Worm (Caenorhabditis elegans): ENCODE measurements around the gene npr-31.
A peak's percentile ranks its signal among the peaks of the same experiment; 100 is the strongest.

The npr-31 gene

ce11 chrII:7139064-7139463 is 5.3 kb upstream of the npr-31 start:
- TF ChIP-seq flh-1 (GFP tag; optimal IDR thresholded peaks at IDR 0.05) (no peak), blmp-1 (tag; optimal IDR thresholded peaks at IDR 0.05) (no peak), lsy-2 (tag; optimal IDR thresholded peaks at IDR 0.05) (no peak), zip-8 (tag; optimal IDR thresholded peaks at IDR 0.05) (no peak), lin-13 (tag; optimal IDR thresholded peaks at IDR 0.05) (no peak), nhr-237 (tag; optimal IDR thresholded peaks at IDR 0.05) (no peak), bed-3 (GFP tag; optimal IDR thresholded peaks at IDR 0.05) (no peak), unc-120 (tag; optimal IDR thresholded peaks at IDR 0.05; ENCODE audit: poor library complexity, severe bottlenecking) (no peak), sem-2 (GFP tag; optimal IDR thresholded peaks at IDR 0.05) (no peak), drap-1 (GFP tag; optimal IDR thresholded peaks at IDR 0.05) (no peak), elt-1 (tag; optimal IDR thresholded peaks at IDR 0.05; ENCODE audit: borderline replicate concordance, insufficient read depth) (no peak), nhr-28 (tag; optimal IDR thresholded peaks at IDR 0.05) (no peak), mls-2 (tag; optimal IDR thresholded peaks at IDR 0.05) (no peak), unc-39 (tag; optimal IDR thresholded peaks at IDR 0.05) (no peak)

ce11 chrII:7146240-7146639 is 1.8 kb downstream of the npr-31 start:
- TF ChIP-seq ces-1 (GFP tag; optimal IDR thresholded peaks at IDR 0.05) (no peak), ztf-11 (tag; optimal IDR thresholded peaks at IDR 0.05) (no peak), nhr-12 (tag; optimal IDR thresholded peaks at IDR 0.05) (no peak), nhr-2 (tag; optimal IDR thresholded peaks at IDR 0.05) (no peak), cnd-1 (tag; optimal IDR thresholded peaks at IDR 0.05) (no peak), snpc-4 (tag; optimal IDR thresholded peaks at IDR 0.05) (no peak), sptf-1 (tag; optimal IDR thresholded peaks at IDR 0.05) (no peak), M03D4.4 (tag; optimal IDR thresholded peaks at IDR 0.05) (no peak), nhr-28 (tag; optimal IDR thresholded peaks at IDR 0.05) (no peak), elt-1 (tag; optimal IDR thresholded peaks at IDR 0.05; ENCODE audit: borderline replicate concordance, insufficient read depth) (no peak), mab-5 (tag; optimal IDR thresholded peaks at IDR 0.05) (no peak), lin-13 (tag; optimal IDR thresholded peaks at IDR 0.05) (no peak), mep-1 (tag; optimal IDR thresholded peaks at IDR 0.05) (no peak), drap-1 (GFP tag; optimal IDR thresholded peaks at IDR 0.05) (no peak), tbx-8 (GFP tag; optimal IDR thresholded peaks at IDR 0.05) (no peak)

- TF ChIP-seq nhr-237 (tag; optimal IDR thresholded peaks at IDR 0.05) (peak; percentile 51), lin-13 (tag; optimal IDR thresholded peaks at IDR 0.05) (no peak), ces-1 (GFP tag; optimal IDR thresholded peaks at IDR 0.05) (peak; percentile 49), lsy-2 (tag; optimal IDR thresholded peaks at IDR 0.05) (peak; percentile 72)
These were observed 3.1 kb downstream of the npr-31 start for ce11 chrII:7147550-7147949.

DNA sequence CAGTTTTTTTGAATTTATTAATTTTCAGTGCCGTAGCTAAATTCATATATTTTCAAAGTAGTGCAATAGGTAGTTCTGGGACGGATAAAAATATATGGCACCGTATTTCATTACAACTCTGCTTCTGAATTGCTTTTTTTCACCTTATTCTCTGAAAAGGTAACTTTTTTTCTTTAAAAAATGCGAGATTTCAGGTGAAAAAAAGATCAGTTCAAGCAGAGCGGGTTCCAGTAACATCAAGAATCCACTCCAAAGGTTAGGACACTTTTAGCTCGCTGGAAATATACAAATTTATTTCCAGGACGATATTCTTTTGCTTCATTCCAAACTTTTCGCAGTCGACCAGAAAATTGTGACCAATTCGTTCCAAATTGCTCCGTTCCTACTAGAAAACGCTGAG is 3.7 kb downstream of the npr-31 start, which contains the start of gene T07F8.1:
TSS of gene T07F8.1 (plus strand) at position 301 of the 400 bp plus-strand sequence.
- no peak for TF ChIP-seq ceh-39 (tag; optimal IDR thresholded peaks at IDR 0.05)

DNA sequence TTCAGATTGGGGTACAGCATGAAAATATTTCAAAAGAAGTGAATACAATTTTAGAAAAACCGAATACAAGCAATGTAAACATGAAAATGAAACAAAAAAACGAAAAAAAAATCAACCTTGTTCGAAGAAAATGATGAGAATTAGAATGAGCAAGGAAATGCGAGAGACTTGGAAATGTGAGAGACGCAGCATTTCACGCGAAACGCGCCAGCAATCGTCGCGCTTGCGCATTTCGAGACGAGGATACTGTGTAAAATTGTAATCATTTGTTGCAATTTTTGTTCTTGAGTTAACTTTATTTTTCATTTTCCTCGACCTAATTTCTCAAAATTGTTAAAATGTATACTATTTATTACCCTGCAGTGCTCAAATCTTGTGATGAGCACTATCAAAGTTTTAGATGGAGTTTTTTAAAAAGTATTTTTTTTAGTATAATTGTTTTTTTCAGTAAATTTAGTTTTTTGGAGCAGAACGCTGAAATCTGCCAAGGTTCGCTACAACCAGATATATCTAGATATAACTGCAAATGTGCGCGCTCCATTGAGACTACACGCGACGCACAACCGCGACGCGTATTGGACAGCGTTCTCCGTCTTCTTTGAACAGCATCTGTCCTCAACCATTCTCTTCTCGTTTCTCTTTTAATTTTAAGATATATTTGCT is 7.7 kb downstream of the npr-31 start, which contains the start of gene fust-1:
TSS of gene fust-1 (plus strand) at position 613 of the 663 bp plus-strand sequence.
- no peak for TF ChIP-seq ham-2 (GFP tag; optimal IDR thresholded peaks at IDR 0.05)
- TF ChIP-seq flh-1 (GFP tag; optimal IDR thresholded peaks at IDR 0.05): no peak
- peak; percentile 14 for TF ChIP-seq unc-62 (GFP tag; optimal IDR thresholded peaks at IDR 0.05)
- TF ChIP-seq bed-3 (GFP tag; optimal IDR thresholded peaks at IDR 0.05): peak; percentile 32
- peak; percentile 48 for TF ChIP-seq ceh-39 (tag; optimal IDR thresholded peaks at IDR 0.05)
- TF ChIP-seq nhr-237 (tag; optimal IDR thresholded peaks at IDR 0.05): peak; percentile 92
- peak; percentile 36 for TF ChIP-seq nhr-12 (tag; optimal IDR thresholded peaks at IDR 0.05)
- TF ChIP-seq blmp-1 (tag; optimal IDR thresholded peaks at IDR 0.05): peak; percentile 32
- peak; percentile 97 for TF ChIP-seq pha-4 (tag; optimal IDR thresholded peaks at IDR 0.05)
- peak; percentile 71 for TF ChIP-seq cnd-1 (tag; optimal IDR thresholded peaks at IDR 0.05)
- peak; percentile 32 for TF ChIP-seq ztf-11 (tag; optimal IDR thresholded peaks at IDR 0.05)
- peak; percentile 82 for TF ChIP-seq mls-2 (tag; optimal IDR thresholded peaks at IDR 0.05)
- TF ChIP-seq nhr-28 (tag; optimal IDR thresholded peaks at IDR 0.05): no peak
- peak; percentile 93 for TF ChIP-seq lsy-2 (tag; optimal IDR thresholded peaks at IDR 0.05)
- TF ChIP-seq lin-32 (GFP tag; optimal IDR thresholded peaks at IDR 0.05): peak; percentile 20
- TF ChIP-seq snpc-4 (tag; optimal IDR thresholded peaks at IDR 0.05): no peak
- TF ChIP-seq elt-3 (tag; optimal IDR thresholded peaks at IDR 0.05): peak; percentile 31
- TF ChIP-seq unc-120 (tag; optimal IDR thresholded peaks at IDR 0.05; ENCODE audit: poor library complexity, severe bottlenecking): peak; percentile 37
- no peak for TF ChIP-seq elt-1 (tag; optimal IDR thresholded peaks at IDR 0.05; ENCODE audit: borderline replicate concordance, insufficient read depth)
- TF ChIP-seq unc-39 (tag; optimal IDR thresholded peaks at IDR 0.05): no peak
- TF ChIP-seq lin-13 (tag; optimal IDR thresholded peaks at IDR 0.05): peak; percentile 94
- TF ChIP-seq tbx-8 (GFP tag; optimal IDR thresholded peaks at IDR 0.05): peak; percentile 19
- no peak for TF ChIP-seq mab-5 (tag; optimal IDR thresholded peaks at IDR 0.05)
- peak; percentile 68 for TF ChIP-seq ceh-43 (GFP tag; optimal IDR thresholded peaks at IDR 0.05)
- TF ChIP-seq sptf-1 (tag; optimal IDR thresholded peaks at IDR 0.05): peak; percentile 87
- peak; percentile 43 for TF ChIP-seq hlh-1 (tag; optimal IDR thresholded peaks at IDR 0.05)
- peak; percentile 98 for TF ChIP-seq mep-1 (tag; optimal IDR thresholded peaks at IDR 0.05)
- TF ChIP-seq sem-2 (GFP tag; optimal IDR thresholded peaks at IDR 0.05): peak; percentile 52
- no peak for TF ChIP-seq nhr-76 (tag; optimal IDR thresholded peaks at IDR 0.05)
- peak; percentile 75 for TF ChIP-seq drap-1 (GFP tag; optimal IDR thresholded peaks at IDR 0.05)
- peak; percentile 74 for TF ChIP-seq M03D4.4 (tag; optimal IDR thresholded peaks at IDR 0.05)
- TF ChIP-seq ces-1 (GFP tag; optimal IDR thresholded peaks at IDR 0.05): peak; percentile 74
- TF ChIP-seq nhr-2 (tag; optimal IDR thresholded peaks at IDR 0.05): peak; percentile 66
- TF ChIP-seq zip-8 (tag; optimal IDR thresholded peaks at IDR 0.05): no peak
- peak; percentile 42 for TF ChIP-seq ceh-83 (GFP tag; optimal IDR thresholded peaks at IDR 0.05)
